Worm (Caenorhabditis elegans): Measurements from ENCODE around the gene Y49F6B.6.
"Not testable (repeated sequence)": the region's sequence is repeated elsewhere in the genome, so short reads cannot be mapped to it uniquely, and the experiment has no call there.

Y49F6B.6 gene

ce11 chrII:3449514-3449913 lies 23.4 kb upstream of the Y49F6B.6 start, which contains the start of gene C16C8.14:
C16C8.14 (plus strand) TSS chrII:3449814.
- not testable (repeated sequence) for TF ChIP-seq flt-1, tab-1, ztf-23 (GFP tag; IDR thresholded peaks at IDR 0.05)

- TF ChIP-seq med-1 (GFP tag; optimal IDR thresholded peaks at IDR 0.05; ENCODE audit: insufficient read depth) (no peak), ztf-23 (GFP tag; IDR thresholded peaks at IDR 0.05) (no peak), flt-1 (GFP tag; IDR thresholded peaks at IDR 0.05) (no peak), ref-1 (GFP tag; conservative IDR thresholded peaks at IDR 0.05) (no peak)
Observed at ce11 chrII:3452421-3452820, 20.5 kb upstream of the Y49F6B.6 start, which contains the start of gene C16C8.12. C16C8.12 (plus strand) TSS chrII:3452721.

ce11 chrII:3453521-3453920 lies 19.4 kb upstream of the Y49F6B.6 start, which contains the start of gene C16C8.11:
C16C8.11 (plus strand) TSS chrII:3453708.
- no peak for TF ChIP-seq ztf-29 (GFP tag; IDR thresholded peaks at IDR 0.05)
- no peak for TF ChIP-seq klf-2 (GFP tag; conservative IDR thresholded peaks at IDR 0.05)
- no peak for TF ChIP-seq tab-1 (GFP tag; IDR thresholded peaks at IDR 0.05)
- no peak for TF ChIP-seq ztf-23 (GFP tag; IDR thresholded peaks at IDR 0.05)
- no peak for TF ChIP-seq flt-1 (GFP tag; IDR thresholded peaks at IDR 0.05)
- no peak for TF ChIP-seq T22C8.4 (GFP tag; IDR thresholded peaks at IDR 0.05)
- no peak for TF ChIP-seq cog-1 (tag; optimal IDR thresholded peaks at IDR 0.05)
- no peak for TF ChIP-seq ref-1 (GFP tag; conservative IDR thresholded peaks at IDR 0.05)
- no peak for TF ChIP-seq med-1 (GFP tag; optimal IDR thresholded peaks at IDR 0.05; ENCODE audit: insufficient read depth)

ce11 chrII:3458209-3458608 lies 14.7 kb upstream of the Y49F6B.6 start, which contains the start of the genes C16C8.26 and C16C8.19:
C16C8.26 (minus strand) TSS chrII:3458309.
C16C8.19 (plus strand) TSS chrII:3458487.
- TF ChIP-seq ztf-23 (GFP tag; IDR thresholded peaks at IDR 0.05) (no peak), flt-1 (GFP tag; IDR thresholded peaks at IDR 0.05) (no peak), tab-1 (GFP tag; IDR thresholded peaks at IDR 0.05) (no peak), ztf-29 (GFP tag; IDR thresholded peaks at IDR 0.05) (no peak; the same call in 1 of the 2 replicates), med-1 (GFP tag; optimal IDR thresholded peaks at IDR 0.05; ENCODE audit: insufficient read depth) (no peak)

- TF ChIP-seq med-1 (GFP tag; optimal IDR thresholded peaks at IDR 0.05; ENCODE audit: insufficient read depth) (no peak), ref-1 (GFP tag; conservative IDR thresholded peaks at IDR 0.05) (no peak), klf-2 (GFP tag; conservative IDR thresholded peaks at IDR 0.05) (no peak), ztf-23 (GFP tag; IDR thresholded peaks at IDR 0.05) (no peak), cog-1 (tag; optimal IDR thresholded peaks at IDR 0.05) (no peak), tab-1 (GFP tag; IDR thresholded peaks at IDR 0.05) (no peak), flt-1 (GFP tag; IDR thresholded peaks at IDR 0.05) (no peak), ztf-29 (GFP tag; IDR thresholded peaks at IDR 0.05) (no peak), T22C8.4 (GFP tag; IDR thresholded peaks at IDR 0.05) (no peak)
Observed at ce11 chrII:3459199-3459598, 13.7 kb upstream of the Y49F6B.6 start.

- TF ChIP-seq T22C8.4 (GFP tag; IDR thresholded peaks at IDR 0.05) (no peak), flt-1 (GFP tag; IDR thresholded peaks at IDR 0.05) (no peak)
Observed at ce11 chrII:3460048-3460447, 12.9 kb upstream of the Y49F6B.6 start, which contains the start of gene C16C8.7. C16C8.7 (minus strand) TSS chrII:3460148.

DNA sequence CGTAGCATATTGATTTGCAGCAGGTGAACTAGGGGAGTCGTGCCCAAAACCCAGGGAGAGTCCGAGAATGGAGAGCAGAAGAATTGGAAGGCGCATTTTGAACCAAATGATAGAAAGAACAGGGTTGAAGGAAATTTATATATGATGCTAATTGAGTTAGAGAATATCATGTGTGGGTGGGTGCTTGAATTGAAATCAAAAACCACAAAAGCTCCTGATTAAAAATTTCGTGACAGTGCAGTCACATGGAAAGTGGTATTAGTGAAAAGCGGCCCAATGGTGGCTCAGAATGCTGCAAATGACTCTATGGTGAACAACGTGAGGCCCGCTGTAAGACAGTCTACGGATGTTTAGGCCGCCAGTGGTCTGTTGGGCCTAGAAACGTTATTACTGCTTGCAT lies 11.3 kb upstream of the Y49F6B.6 start, which contains the start of gene C16C8.8:
Gene C16C8.8 (minus strand): TSS at position 101 of the 400 bp plus-strand sequence.
- no peak for TF ChIP-seq ztf-29 (GFP tag; IDR thresholded peaks at IDR 0.05)
- no peak for TF ChIP-seq cog-1 (tag; optimal IDR thresholded peaks at IDR 0.05)
- TF ChIP-seq ztf-23 (GFP tag; IDR thresholded peaks at IDR 0.05): no peak
- TF ChIP-seq T22C8.4 (GFP tag; IDR thresholded peaks at IDR 0.05): no peak
- no peak for TF ChIP-seq tab-1 (GFP tag; IDR thresholded peaks at IDR 0.05)
- no peak for TF ChIP-seq med-1 (GFP tag; optimal IDR thresholded peaks at IDR 0.05; ENCODE audit: insufficient read depth)
- no peak for TF ChIP-seq klf-2 (GFP tag; conservative IDR thresholded peaks at IDR 0.05)
- TF ChIP-seq flt-1 (GFP tag; IDR thresholded peaks at IDR 0.05): no peak

- no peak for TF ChIP-seq klf-2 (GFP tag; conservative IDR thresholded peaks at IDR 0.05)
- TF ChIP-seq ztf-23 (GFP tag; IDR thresholded peaks at IDR 0.05): no peak
- no peak for TF ChIP-seq ztf-29 (GFP tag; IDR thresholded peaks at IDR 0.05)
- no peak for TF ChIP-seq ref-1 (GFP tag; conservative IDR thresholded peaks at IDR 0.05)
- TF ChIP-seq flt-1 (GFP tag; IDR thresholded peaks at IDR 0.05): no peak
- no peak for TF ChIP-seq med-1 (GFP tag; optimal IDR thresholded peaks at IDR 0.05; ENCODE audit: insufficient read depth)
- TF ChIP-seq tab-1 (GFP tag; IDR thresholded peaks at IDR 0.05): no peak
- TF ChIP-seq T22C8.4 (GFP tag; IDR thresholded peaks at IDR 0.05): no peak
- TF ChIP-seq cog-1 (tag; optimal IDR thresholded peaks at IDR 0.05): no peak
Observed at ce11 chrII:3463097-3463496, 9.8 kb upstream of the Y49F6B.6 start, which contains the start of gene C16C8.9. C16C8.9 (minus strand) TSS chrII:3463197.

ce11 chrII:3464580-3464979 lies 8.3 kb upstream of the Y49F6B.6 start, which contains the start of gene C16C8.10:
C16C8.10 (minus strand) TSS chrII:3464680.
- not testable (repeated sequence) for TF ChIP-seq med-1 (GFP tag; optimal IDR thresholded peaks at IDR 0.05; ENCODE audit: insufficient read depth); klf-2 (GFP tag; conservative IDR thresholded peaks at IDR 0.05); T22C8.4 (GFP tag; IDR thresholded peaks at IDR 0.05)

- TF ChIP-seq tab-1 (GFP tag; IDR thresholded peaks at IDR 0.05): no peak
- no peak for TF ChIP-seq cog-1 (tag; optimal IDR thresholded peaks at IDR 0.05)
- no peak for TF ChIP-seq klf-2 (GFP tag; conservative IDR thresholded peaks at IDR 0.05)
- TF ChIP-seq ztf-29 (GFP tag; IDR thresholded peaks at IDR 0.05): no peak
- TF ChIP-seq ref-1 (GFP tag; conservative IDR thresholded peaks at IDR 0.05): no peak
- TF ChIP-seq med-1 (GFP tag; optimal IDR thresholded peaks at IDR 0.05; ENCODE audit: insufficient read depth): no peak
- no peak for TF ChIP-seq flt-1 (GFP tag; IDR thresholded peaks at IDR 0.05)
- TF ChIP-seq ztf-23 (GFP tag; IDR thresholded peaks at IDR 0.05): no peak
- TF ChIP-seq T22C8.4 (GFP tag; IDR thresholded peaks at IDR 0.05): no peak
Observed at ce11 chrII:3470549-3470948, 2.4 kb upstream of the Y49F6B.6 start, which contains the start of gene Y49F6B.20. Y49F6B.20 (minus strand) TSS chrII:3470649.

Data from whole organism, midembryonic.